Fruit fly (Drosophila melanogaster) whole organism, embryonic: ENCODE results near the gene CG10232.

ENCODE experiments used
- Ada2b ChIP-seq: fragments of 200-800 bp; sonication (Bioruptor generic); IDR thresholded peaks from 2 replicates; pipeline ENCODE4 v1.3.6; 2022; ENCODE audit warnings: missing biosample characterization, missing genetic modification characterization
- Asciz ChIP-seq: fragments of 200-800 bp; sonication (Bioruptor generic); optimal IDR thresholded peaks from 2 replicates; lab custom pipeline; 2017; ENCODE audit warnings: missing biosample characterization, mild to moderate bottlenecking, missing genetic modification characterization, missing genetic modification reagents
- CG13894 ChIP-seq: fragments of 200-800 bp; sonication (Bioruptor generic); optimal IDR thresholded peaks from 3 replicates; lab custom pipeline; 2018; ENCODE audit warnings: missing biosample characterization, mild to moderate bottlenecking, missing genetic modification characterization, moderate library complexity
- CG14710 ChIP-seq: fragments of 200-800 bp; sonication (Bioruptor generic); optimal IDR thresholded peaks from 3 replicates; lab custom pipeline; 2019; ENCODE audit warnings: missing biosample characterization, mild to moderate bottlenecking, missing genetic modification characterization, moderate library complexity
- CG15514 ChIP-seq: fragments of 200-800 bp; sonication (Bioruptor generic); optimal IDR thresholded peaks from 3 replicates; lab custom pipeline; 2017; ENCODE audit warnings: missing biosample characterization, missing genetic modification characterization, mild to moderate bottlenecking, moderate library complexity, missing genetic modification reagents
- CG1603 ChIP-seq: fragments of 200-800 bp; sonication (Bioruptor generic); optimal IDR thresholded peaks from 2 replicates; lab custom pipeline; 2019; ENCODE audit warnings: missing biosample characterization, mild to moderate bottlenecking, missing genetic modification characterization, moderate library complexity
- CG17359 ChIP-seq: fragments of 200-800 bp; sonication (Bioruptor generic); optimal IDR thresholded peaks from 3 replicates; lab custom pipeline; 2018; ENCODE audit warnings: missing biosample characterization, mild to moderate bottlenecking, missing genetic modification characterization, moderate library complexity
- CG1792 ChIP-seq: fragments of 200-800 bp; sonication (Bioruptor generic); optimal IDR thresholded peaks from 2 replicates; lab custom pipeline; 2016; ENCODE audit warnings: missing biosample characterization, missing genetic modification characterization
- CG32532 ChIP-seq: fragments of 200-800 bp; sonication (Bioruptor generic); IDR thresholded peaks from 2 replicates; pipeline ENCODE4 v1.3.6; 2022; ENCODE audit warnings: missing biosample characterization, missing genetic modification characterization
- CG32767 ChIP-seq: fragments of 200-800 bp; sonication (Bioruptor generic); IDR thresholded peaks from 2 replicates; pipeline ENCODE4 v1.3.6; 2022; ENCODE audit warnings: missing biosample characterization, missing genetic modification characterization
- CG4282 ChIP-seq: fragments of 200-800 bp; sonication (Bioruptor generic); optimal IDR thresholded peaks from 2 replicates; lab custom pipeline; 2016; ENCODE audit warnings: missing biosample characterization, missing genetic modification characterization
- CG4730 ChIP-seq: fragments of 200-800 bp; sonication (Bioruptor generic); IDR thresholded peaks from 2 replicates; pipeline ENCODE4 v1.3.6; 2022; ENCODE audit warnings: missing biosample characterization, missing genetic modification characterization
- CG6854 ChIP-seq: fragments of 200-800 bp; sonication (Bioruptor generic); optimal IDR thresholded peaks from 3 replicates; lab custom pipeline; 2017; ENCODE audit warnings: missing biosample characterization, mild to moderate bottlenecking, missing genetic modification characterization
- CG8478 ChIP-seq: fragments of >200 bp; optimal IDR thresholded peaks from 2 replicates; lab custom pipeline; 2018
- CG9437 ChIP-seq: fragments of 200-800 bp; sonication (Bioruptor generic); optimal IDR thresholded peaks from 2 replicates; lab custom pipeline; 2018; ENCODE audit warnings: missing biosample characterization, mild to moderate bottlenecking, missing genetic modification characterization
- CG9932 ChIP-seq: fragments of 200-800 bp; sonication (Bioruptor generic); IDR thresholded peaks from 2 replicates; pipeline ENCODE4 v1.3.6; 2022; ENCODE audit warnings: missing biosample characterization, missing genetic modification characterization
- CkIIα-i1 ChIP-seq: fragments of 200-800 bp; sonication (Bioruptor generic); IDR thresholded peaks from 2 replicates; pipeline ENCODE4 v1.3.6; 2022; ENCODE audit warnings: missing biosample characterization, missing genetic modification characterization
- D19A ChIP-seq: fragments of 200-800 bp; optimal IDR thresholded peaks from 3 replicates; lab custom pipeline; 2019; ENCODE audit warnings: missing biosample characterization, mild to moderate bottlenecking, missing genetic modification characterization, moderate library complexity
- Dll ChIP-seq: fragments of 200-800 bp; sonication (Bioruptor generic); IDR thresholded peaks from 4 replicates; pipeline ENCODE4 v1.3.6; 2022; ENCODE audit warnings: missing biosample characterization, missing genetic modification characterization; ENCODE audit not compliant: partially characterized antibody
- Doc3 ChIP-seq: fragments of 200-800 bp; sonication (Bioruptor generic); IDR thresholded peaks from 3 replicates; pipeline ENCODE4 v1.3.6; 2022; ENCODE audit warnings: missing biosample characterization, missing genetic modification characterization; ENCODE audit not compliant: partially characterized antibody
- Dp ChIP-seq: fragments of 200-800 bp; sonication (Bioruptor generic); optimal IDR thresholded peaks from 2 replicates; lab custom pipeline; 2018; ENCODE audit warnings: missing biosample characterization, mild to moderate bottlenecking, missing genetic modification characterization, moderate library complexity
- Dref ChIP-seq: fragments of 200-800 bp; sonication (Bioruptor generic); IDR thresholded peaks from 2 replicates; pipeline ENCODE4 v1.3.6; 2022; ENCODE audit warnings: missing biosample characterization, missing genetic modification characterization
- Ets97D ChIP-seq: fragments of 200-800 bp; sonication (Bioruptor generic); optimal IDR thresholded peaks from 3 replicates; lab custom pipeline; 2016; ENCODE audit warnings: missing biosample characterization, missing genetic modification characterization
- Gug ChIP-seq: fragments of 200-800 bp; sonication (Bioruptor generic); IDR thresholded peaks from 4 replicates; pipeline ENCODE4 v1.3.6; 2022; ENCODE audit warnings: missing biosample characterization, missing genetic modification characterization
- Med ChIP-seq: fragments of 200-800 bp; sonication (Bioruptor generic); peaks from one replicate; lab custom pipeline; 2016; ENCODE audit warnings: missing biosample characterization, missing genetic modification characterization, mild to moderate bottlenecking, inconsistent platforms, moderate library complexity
- NC2β ChIP-seq: fragments of 200-800 bp; sonication (Bioruptor generic); optimal IDR thresholded peaks from 2 replicates; lab custom pipeline; 2016; ENCODE audit warnings: missing biosample characterization, missing genetic modification characterization
- Rfx ChIP-seq: fragments of 200-800 bp; sonication (Bioruptor generic); IDR thresholded peaks from 2 replicates; pipeline ENCODE4 v1.3.6; 2022; ENCODE audit warnings: missing biosample characterization, missing genetic modification characterization
- Rx ChIP-seq: fragments of 200-800 bp; sonication (Bioruptor generic); IDR thresholded peaks from 2 replicates; pipeline ENCODE4 v1.3.6; 2022; ENCODE audit warnings: missing biosample characterization, missing genetic modification characterization
- Stat92E ChIP-seq, 3 experiments: fragments of >200 bp in 2 of 3; fragments of 200-800 bp in 1 of 3; sonication (Bioruptor generic) in 1 of 3; optimal IDR thresholded peaks; 2 replicates each; lab custom pipeline; 2017 to 2019; ENCODE audit warnings: missing biosample characterization in 3 of 3, missing genetic modification characterization in 3 of 3, mild to moderate bottlenecking in 1 of 3, moderate library complexity in 1 of 3
- Vsx1 ChIP-seq: fragments of 200-800 bp; sonication (Bioruptor generic); optimal IDR thresholded peaks from 2 replicates; lab custom pipeline; 2017; ENCODE audit warnings: missing biosample characterization, mild to moderate bottlenecking, missing genetic modification characterization, missing genetic modification reagents
- amos ChIP-seq: fragments of 200-800 bp; sonication (Bioruptor generic); IDR thresholded peaks from 2 replicates; pipeline ENCODE4 v1.3.6; 2022; ENCODE audit warnings: missing biosample characterization, missing genetic modification characterization; ENCODE audit not compliant: partially characterized antibody
- aop ChIP-seq: fragments of 200-800 bp; sonication (Bioruptor generic); IDR thresholded peaks from 2 replicates; pipeline ENCODE4 v1.3.6; 2022; ENCODE audit warnings: missing biosample characterization, missing genetic modification characterization
- bsh ChIP-seq, 2 experiments: fragments of 200-800 bp; sonication (Bioruptor generic); optimal IDR thresholded peaks; 2 replicates each; lab custom pipeline; 2017 to 2018; ENCODE audit warnings: mild to moderate bottlenecking in 2 of 2, missing biosample characterization in 2 of 2, missing genetic modification characterization in 2 of 2, moderate library complexity in 1 of 2
- cwo ChIP-seq: fragments of 200-800 bp; sonication (Bioruptor generic); optimal IDR thresholded peaks from 3 replicates; lab custom pipeline; 2017; ENCODE audit warnings: missing biosample characterization, missing genetic modification characterization, mild to moderate bottlenecking, moderate library complexity, missing genetic modification reagents
- dm ChIP-seq: fragments of 200-800 bp; sonication (Bioruptor generic); optimal IDR thresholded peaks from 3 replicates; lab custom pipeline; 2016; ENCODE audit warnings: missing biosample characterization, missing genetic modification characterization
- dysf ChIP-seq: fragments of 200-800 bp; sonication (Bioruptor generic); IDR thresholded peaks from 3 replicates; pipeline ENCODE4 v1.3.6; 2022; ENCODE audit warnings: missing biosample characterization, missing genetic modification characterization
- fu2 ChIP-seq: fragments of 200-800 bp; sonication (Bioruptor generic); optimal IDR thresholded peaks from 2 replicates; lab custom pipeline; 2016; ENCODE audit warnings: missing biosample characterization, missing genetic modification characterization
- inv ChIP-seq: fragments of 200-800 bp; sonication (Bioruptor generic); IDR thresholded peaks from 2 replicates; pipeline ENCODE4 v1.3.6; 2022; ENCODE audit warnings: missing biosample characterization, missing genetic modification characterization; ENCODE audit not compliant: partially characterized antibody
- jumu ChIP-seq: fragments of 200-800 bp; sonication (Bioruptor generic); optimal IDR thresholded peaks from 3 replicates; lab custom pipeline; 2016; ENCODE audit warnings: missing biosample characterization, missing genetic modification characterization
- lmd ChIP-seq: fragments of 200-800 bp; sonication (Bioruptor generic); IDR thresholded peaks from 2 replicates; pipeline ENCODE4 v1.3.6; 2022; ENCODE audit warnings: missing biosample characterization, missing genetic modification characterization
- nmo ChIP-seq: fragments of 200-800 bp; sonication (Bioruptor generic); optimal IDR thresholded peaks from 2 replicates; lab custom pipeline; 2018; ENCODE audit warnings: missing biosample characterization, mild to moderate bottlenecking, missing genetic modification characterization, moderate library complexity
- onecut ChIP-seq: fragments of 200-800 bp; sonication (Bioruptor generic); IDR thresholded peaks from 2 replicates; pipeline ENCODE4 v1.3.6; 2022; ENCODE audit warnings: missing biosample characterization, missing genetic modification characterization
- org-1 ChIP-seq: fragments of 200-800 bp; sonication (Bioruptor generic); optimal IDR thresholded peaks from 2 replicates; lab custom pipeline; 2017; ENCODE audit warnings: missing biosample characterization, missing genetic modification characterization
- otp ChIP-seq: fragments of 200-800 bp; sonication (Bioruptor generic); IDR thresholded peaks from 3 replicates; pipeline ENCODE4, ENCODE4 v1.3.6; 2022; ENCODE audit warnings: missing biosample characterization, missing genetic modification characterization
- repo ChIP-seq: fragments of 200-800 bp; sonication (Bioruptor generic); optimal IDR thresholded peaks from 2 replicates; lab custom pipeline; 2016; ENCODE audit warnings: missing biosample characterization, missing genetic modification characterization
- rib ChIP-seq: fragments of 200-800 bp; sonication (Bioruptor generic); IDR thresholded peaks from 2 replicates; pipeline ENCODE4 v1.3.6; 2022; ENCODE audit warnings: missing biosample characterization, missing genetic modification characterization
- slbo ChIP-seq: fragments of 200-800 bp; sonication (Bioruptor generic); IDR thresholded peaks from 2 replicates; pipeline ENCODE4 v1.3.6; 2022; ENCODE audit warnings: missing biosample characterization, missing genetic modification characterization
- sr ChIP-seq: fragments of 200-800 bp; sonication (Bioruptor generic); IDR thresholded peaks from 3 replicates; pipeline ENCODE4 v1.3.6; 2022; ENCODE audit warnings: missing biosample characterization, missing genetic modification characterization
- tll ChIP-seq, 2 experiments: fragments of 200-800 bp in 1 of 2; fragments of >200 bp in 1 of 2; sonication (Bioruptor generic) in 1 of 2; optimal IDR thresholded peaks; 2 replicates each; lab custom pipeline; 2017 to 2019; ENCODE audit warnings: missing biosample characterization in 2 of 2, missing genetic modification characterization in 2 of 2, mild to moderate bottlenecking in 1 of 2, moderate library complexity in 1 of 2
- tna ChIP-seq: fragments of 200-800 bp; sonication (Bioruptor generic); IDR thresholded peaks from 2 replicates; pipeline ENCODE4 v1.3.6; 2022; ENCODE audit warnings: missing biosample characterization, missing genetic modification characterization; ENCODE audit not compliant: partially characterized antibody
- zfh2 ChIP-seq: fragments of 200-800 bp; sonication (Bioruptor generic); optimal IDR thresholded peaks from 2 replicates; lab custom pipeline; 2016; ENCODE audit warnings: missing biosample characterization, missing genetic modification characterization

CG10232 gene

DNA sequence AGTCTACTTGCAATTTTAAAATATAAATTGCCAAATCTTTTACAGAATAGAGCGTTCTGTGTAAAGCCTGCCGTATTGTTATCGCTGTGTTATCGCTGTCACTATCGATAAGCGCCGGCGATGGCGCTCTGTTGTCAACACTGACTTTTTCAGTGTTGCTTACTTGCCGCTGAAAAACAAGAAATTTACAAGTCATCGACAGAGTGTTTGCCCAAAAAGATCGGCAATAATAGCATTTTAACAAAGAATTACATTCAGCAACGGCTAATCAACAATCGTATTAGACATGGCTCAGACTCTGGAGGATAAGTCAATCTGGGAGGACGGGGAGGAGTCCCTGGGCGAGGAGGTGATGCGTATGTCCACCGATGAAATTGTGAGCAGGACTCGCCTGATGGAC lies 31.3 kb upstream of the CG10232 start, which contains the start of the genes RanBP3 and Rpt5 (continued):
- peak; percentile 83 for TF ChIP-seq CG9932 (GFP tag; lab: Robert Waterston, UW)
- peak; percentile 82 for TF ChIP-seq CG14710 (tag; lab: Kevin White, UChicago)
- no peak for TF ChIP-seq tll (GFP tag; optimal IDR thresholded peaks at IDR 0.05; lab: Kevin White, UChicago)
- peak; percentile 18 for TF ChIP-seq repo
- peak; percentile 95 for TF ChIP-seq Dref
- peak; percentile 60; the same call in 1 of the 2 replicates for TF ChIP-seq CG32532 (GFP tag; lab: Robert Waterston, UW)
- peak; percentile 86 for TF ChIP-seq amos
- TF ChIP-seq otp (GFP tag; lab: Robert Waterston, UW) = no peak
- TF ChIP-seq Ets97D (GFP tag; lab: Kevin White, UChicago) = peak; percentile 72
- no peak for TF ChIP-seq Vsx1 (GFP tag; lab: Kevin White, UChicago)
- peak; percentile 61 for TF ChIP-seq fu2
- TF ChIP-seq onecut = peak; percentile 27; the same call in 1 of the 2 replicates
- no peak for TF ChIP-seq org-1 (GFP tag; lab: Kevin White, UChicago)
- TF ChIP-seq bsh (GFP tag; optimal IDR thresholded peaks at IDR 0.05; lab: Kevin White, UChicago) = peak in 1 of 2 experiments; percentile 9
- peak; percentile 96 for TF ChIP-seq Med
- TF ChIP-seq CG9437 (GFP tag; lab: Kevin White, UChicago) = no peak
- TF ChIP-seq CG15514 (GFP tag; lab: Kevin White, UChicago) = peak; percentile 71
- peak; percentile 65 for TF ChIP-seq CG1792
- TF ChIP-seq CG13894 = no peak
- peak; percentile 8; the same call in 1 of the 2 replicates for TF ChIP-seq lmd (GFP tag; lab: Robert Waterston, UW)
- TF ChIP-seq cwo (GFP tag; lab: Kevin White, UChicago) = no peak
- TF ChIP-seq Stat92E (GFP tag; optimal IDR thresholded peaks at IDR 0.05; lab: Kevin White, UChicago) = peak in 1 of 3 experiments; percentile 2
- peak; percentile 58 for TF ChIP-seq dm
- TF ChIP-seq rib (GFP tag; lab: Robert Waterston, UW) = no peak
- TF ChIP-seq D19A (tag; lab: Kevin White, UChicago) = no peak
- TF ChIP-seq sr = no peak
- no peak for TF ChIP-seq Asciz (GFP tag; lab: Kevin White, UChicago)
- TF ChIP-seq Gug (GFP tag; lab: Robert Waterston, UW) = peak; percentile 36; the same call in 1 of the 4 replicates
- TF ChIP-seq dysf = peak; percentile 35; the same call in 1 of the 3 replicates
- no peak for TF ChIP-seq CG4730 (GFP tag; lab: Robert Waterston, UW)
- peak; percentile 20 for TF ChIP-seq NC2β (GFP tag; lab: Kevin White, UChicago)
- no peak for TF ChIP-seq CG6854 (GFP tag; lab: Kevin White, UChicago)
- TF ChIP-seq inv = peak; percentile 70
- TF ChIP-seq tna (GFP tag; lab: Robert Waterston, UW) = peak; percentile 74
- TF ChIP-seq nmo (GFP tag; lab: Kevin White, UChicago) = peak; percentile 35
- peak; percentile 36 for TF ChIP-seq CG17359 (tag; lab: Kevin White, UChicago)
- peak; percentile 83 for TF ChIP-seq slbo (GFP tag; lab: Robert Waterston, UW)
- TF ChIP-seq Rx (GFP tag; lab: Robert Waterston, UW) = no peak
- no peak for TF ChIP-seq CkIIα-i1
- TF ChIP-seq jumu = peak; percentile 49
- TF ChIP-seq aop (GFP tag; lab: Robert Waterston, UW) = no peak
- TF ChIP-seq CG8478 (lab: Kevin White, UChicago) = no peak
- peak; percentile 72 for TF ChIP-seq zfh2 (GFP tag; lab: Kevin White, UChicago)
- no peak for TF ChIP-seq CG1603
- no peak for TF ChIP-seq CG32767 (GFP tag; lab: Robert Waterston, UW)
- peak; percentile 55 for TF ChIP-seq Dp (GFP tag; lab: Kevin White, UChicago)
- peak; percentile 77 for TF ChIP-seq Dll
- TF ChIP-seq CG4282 (GFP tag; lab: Kevin White, UChicago) = peak; percentile 31
- TF ChIP-seq Doc3 (GFP tag; lab: Robert Waterston, UW) = peak; percentile 66
- TF ChIP-seq Rfx = peak; percentile 83
- no peak for TF ChIP-seq Ada2b (GFP tag; lab: Robert Waterston, UW)
